Fruit fly (Drosophila melanogaster): Measurements from ENCODE around the gene Sod1.

Gene Sod1

dm6 chr3L:11119901-11120418 lies 6.4 kb upstream of the Sod1 start (continued):
- TF ChIP-seq pum (GFP tag; optimal IDR thresholded peaks at IDR 0.05) (no peak), Neu2 (GFP tag; optimal IDR thresholded peaks at IDR 0.05; ENCODE audit: borderline replicate concordance) (no peak), CG9797 (GFP tag; optimal IDR thresholded peaks at IDR 0.05) (no peak), bcd (GFP tag; optimal IDR thresholded peaks at IDR 0.05) (no peak), CG17186 (GFP tag; optimal IDR thresholded peaks at IDR 0.05) (no peak), tio (GFP tag; optimal IDR thresholded peaks at IDR 0.05) (no peak), CG10274 (GFP tag; optimal IDR thresholded peaks at IDR 0.05) (no peak), CG3995 (GFP tag; optimal IDR thresholded peaks at IDR 0.05) (no peak), CG2712 (tag; optimal IDR thresholded peaks at IDR 0.05) (no peak), ap (GFP tag; IDR thresholded peaks at IDR 0.05) (no peak), CG18476 (GFP tag; optimal IDR thresholded peaks at IDR 0.05) (no peak), Dll (GFP tag; IDR thresholded peaks at IDR 0.05; ENCODE audit: partially characterized antibody) (no peak), chm (GFP tag; IDR thresholded peaks at IDR 0.05) (0 out of 2 replicates have a peak, but pooled peaks have one; percentile 11), CkIIα-i1 (GFP tag; IDR thresholded peaks at IDR 0.05) (no peak), Nf-YA (GFP tag; IDR thresholded peaks at IDR 0.05) (no peak), CG4707 (GFP tag; optimal IDR thresholded peaks at IDR 0.05) (peak; percentile 3), CG2678 (tag; optimal IDR thresholded peaks at IDR 0.05) (peak; percentile 53), kah (GFP tag; optimal IDR thresholded peaks at IDR 0.05) (peak; percentile 60), BEAF-32 (GFP tag; optimal IDR thresholded peaks at IDR 0.05) (no peak), CG16813 (GFP tag; IDR thresholded peaks at IDR 0.05; ENCODE audit: partially characterized antibody) (no peak), CG13287 (GFP tag; IDR thresholded peaks at IDR 0.05; ENCODE audit: partially characterized antibody) (no peak), croc (GFP tag; conservative IDR thresholded peaks at IDR 0.05) (no peak), CG2116 (GFP tag; optimal IDR thresholded peaks at IDR 0.05) (no peak), CG33557 (GFP tag; optimal IDR thresholded peaks at IDR 0.05) (no peak), CG16863 (GFP tag; optimal IDR thresholded peaks at IDR 0.05) (no peak), wek (GFP tag; optimal IDR thresholded peaks at IDR 0.05) (peak; percentile 64), aop (GFP tag; IDR thresholded peaks at IDR 0.05) (no peak), BtbVII (GFP tag; optimal IDR thresholded peaks at IDR 0.05) (peak; percentile 63), E2f2 (GFP tag; IDR thresholded peaks at IDR 0.05) (peak; percentile 17; the same call in 1 of the 2 replicates), Dip2 (GFP tag; IDR thresholded peaks at IDR 0.05) (no peak), CG3163 (GFP tag; optimal IDR thresholded peaks at IDR 0.05) (peak; percentile 65), vvl (GFP tag; IDR thresholded peaks at IDR 0.05) (no peak), CG2199 (GFP tag; IDR thresholded peaks at IDR 0.05) (no peak), Blimp-1 (GFP tag; optimal IDR thresholded peaks at IDR 0.05) (no peak), CG5953 (GFP tag; IDR thresholded peaks at IDR 0.05) (no peak), CG12659 (GFP tag; optimal IDR thresholded peaks at IDR 0.05) (no peak), sd (tag; optimal IDR thresholded peaks at IDR 0.05) (peak; percentile 80), CrebB (tag; optimal IDR thresholded peaks at IDR 0.05) (peak; percentile 47), CG14860 (GFP tag; IDR thresholded peaks at IDR 0.05; ENCODE audit: partially characterized antibody) (no peak), mam (GFP tag; optimal IDR thresholded peaks at IDR 0.05) (no peak), Opbp (GFP tag; IDR thresholded peaks at IDR 0.05; ENCODE audit: partially characterized antibody) (no peak), CG12942 (GFP tag; optimal IDR thresholded peaks at IDR 0.05) (no peak), CG6254 (GFP tag; optimal IDR thresholded peaks at IDR 0.05) (peak; percentile 16), CG18262 (tag; optimal IDR thresholded peaks at IDR 0.05) (no peak), grn (GFP tag; optimal IDR thresholded peaks at IDR 0.05) (no peak), kni (GFP tag; optimal IDR thresholded peaks at IDR 0.05) (peak; percentile 95), Dek (tag; optimal IDR thresholded peaks at IDR 0.05) (no peak), odd (GFP tag; optimal IDR thresholded peaks at IDR 0.05) (peak; percentile 47), Trl (optimal IDR thresholded peaks at IDR 0.05) (peak in 1 of 2 experiments; percentile 68), Trl (GFP tag; optimal IDR thresholded peaks at IDR 0.05) (no peak), CG32772 (GFP tag; IDR thresholded peaks at IDR 0.05) (no peak)

Data from whole organism, embryonic.